Worm (Caenorhabditis elegans) whole organism, L3 larva: ENCODE data around the gene T06E8.8.

Experiments used
- R02D3.7 ChIP-seq: fragments of 150-350 bp; optimal IDR thresholded peaks from 2 replicates; lab custom pipeline; 2014; ENCODE audit warnings: missing biosample characterization, missing genetic modification characterization
- aly-2 ChIP-seq: fragments of 150-350 bp; optimal IDR thresholded peaks from 2 replicates; lab custom pipeline; 2014; ENCODE audit warnings: missing biosample characterization, missing genetic modification characterization
- ama-1 ChIP-seq: fragments of 150-350 bp; optimal IDR thresholded peaks from 2 replicates; lab custom pipeline; 2018
- ceh-16 ChIP-seq: sonication (generic microtip); optimal IDR thresholded peaks from 2 replicates; lab custom pipeline; 2017; ENCODE audit warnings: missing biosample characterization, missing genetic modification characterization
- ceh-28 ChIP-seq: fragments of 150-350 bp; optimal IDR thresholded peaks from 2 replicates; lab custom pipeline; 2014; ENCODE audit warnings: missing biosample characterization, missing genetic modification reagents, missing genetic modification characterization
- ceh-82 ChIP-seq: fragments of 150-350 bp; optimal IDR thresholded peaks from 2 replicates; lab custom pipeline; 2014; ENCODE audit warnings: missing biosample characterization, missing genetic modification characterization
- daf-12 ChIP-seq: fragments of 150-350 bp; optimal IDR thresholded peaks from 2 replicates; lab custom pipeline; 2014; ENCODE audit warnings: missing biosample characterization, missing genetic modification reagents, missing genetic modification characterization
- egl-27 ChIP-seq: sonication (generic microtip); optimal IDR thresholded peaks from 4 replicates; lab custom pipeline; 2017; ENCODE audit warnings: missing biosample characterization, missing genetic modification reagents, missing genetic modification characterization
- egl-5 ChIP-seq: fragments of 150-350 bp; optimal IDR thresholded peaks from 2 replicates; lab custom pipeline; 2017; ENCODE audit warnings: missing biosample characterization, missing genetic modification reagents, missing genetic modification characterization, inconsistent platforms
- elt-1 ChIP-seq: fragments of 150-350 bp; optimal IDR thresholded peaks from 2 replicates; lab custom pipeline; 2014; ENCODE audit warnings: missing biosample characterization, missing genetic modification characterization
- elt-2 ChIP-seq: sonication (generic microtip); optimal IDR thresholded peaks from 2 replicates; lab custom pipeline; 2016; ENCODE audit warnings: missing genetic modification reagents, mild to moderate bottlenecking, missing genetic modification characterization, missing compliant biosample characterization
- eor-1 ChIP-seq, 2 experiments: fragments of 150-350 bp; optimal IDR thresholded peaks; 2 replicates each; lab custom pipeline; 2014 to 2018; ENCODE audit warnings: missing biosample characterization in 2 of 2, missing genetic modification characterization in 2 of 2
- fkh-10 ChIP-seq: sonication (generic microtip); optimal IDR thresholded peaks from 2 replicates; lab custom pipeline; 2017; ENCODE audit warnings: missing biosample characterization, missing genetic modification reagents, missing genetic modification characterization
- fkh-2 ChIP-seq: fragments of 150-350 bp; optimal IDR thresholded peaks from 2 replicates; lab custom pipeline; 2014; ENCODE audit warnings: missing biosample characterization, missing genetic modification reagents, missing genetic modification characterization
- jun-1 ChIP-seq: fragments of 150-350 bp; optimal IDR thresholded peaks from 2 replicates; lab custom pipeline; 2014; ENCODE audit warnings: missing biosample characterization, missing genetic modification reagents, missing genetic modification characterization
- lin-15B ChIP-seq: fragments of 150-350 bp; optimal IDR thresholded peaks from 2 replicates; lab custom pipeline; 2014; ENCODE audit warnings: missing biosample characterization, missing genetic modification characterization
- lsy-12 ChIP-seq: sonication (generic microtip); optimal IDR thresholded peaks from 2 replicates; lab custom pipeline; 2016; ENCODE audit warnings: mild to moderate bottlenecking, missing genetic modification characterization, missing compliant biosample characterization
- mdl-1 ChIP-seq: fragments of 150-350 bp; optimal IDR thresholded peaks from 2 replicates; lab custom pipeline; 2014; ENCODE audit warnings: missing biosample characterization, missing genetic modification characterization
- nhr-11 ChIP-seq: fragments of 150-350 bp; optimal IDR thresholded peaks from 2 replicates; lab custom pipeline; 2014; ENCODE audit warnings: missing biosample characterization, missing genetic modification characterization
- nhr-12 ChIP-seq: fragments of 150-350 bp; optimal IDR thresholded peaks from 2 replicates; lab custom pipeline; 2014; ENCODE audit warnings: missing biosample characterization, missing genetic modification characterization
- nhr-23 ChIP-seq: fragments of 150-350 bp; optimal IDR thresholded peaks from 2 replicates; lab custom pipeline; 2014; ENCODE audit warnings: missing biosample characterization, missing genetic modification reagents, missing genetic modification characterization
- nhr-25 ChIP-seq: sonication (generic microtip); optimal IDR thresholded peaks from 2 replicates; lab custom pipeline; 2017; ENCODE audit warnings: missing biosample characterization, missing genetic modification characterization
- nhr-67 ChIP-seq: fragments of 150-350 bp; optimal IDR thresholded peaks from 2 replicates; lab custom pipeline; 2014; ENCODE audit warnings: missing biosample characterization, missing genetic modification characterization
- nhr-76 ChIP-seq: fragments of 150-350 bp; sonication (generic microtip); optimal IDR thresholded peaks from 5 replicates; lab custom pipeline; 2014; ENCODE audit warnings: missing biosample characterization, missing genetic modification characterization
- nhr-77 ChIP-seq: fragments of 150-350 bp; optimal IDR thresholded peaks from 2 replicates; lab custom pipeline; 2014; ENCODE audit warnings: missing biosample characterization, missing genetic modification characterization
- pha-4 ChIP-seq: fragments of 150-350 bp; optimal IDR thresholded peaks from 2 replicates; lab custom pipeline; 2014; ENCODE audit warnings: missing biosample characterization, missing genetic modification reagents, missing genetic modification characterization
- pqm-1 ChIP-seq: fragments of 150-350 bp; optimal IDR thresholded peaks from 2 replicates; lab custom pipeline; 2017; ENCODE audit warnings: missing biosample characterization, missing genetic modification characterization, inconsistent platforms
- sea-2 ChIP-seq: fragments of 150-350 bp; sonication (generic microtip); optimal IDR thresholded peaks from 4 replicates; lab custom pipeline; 2014; ENCODE audit warnings: missing biosample characterization, missing genetic modification reagents, missing genetic modification characterization
- snpc-4 ChIP-seq: fragments of 150-350 bp; optimal IDR thresholded peaks from 2 replicates; lab custom pipeline; 2014; ENCODE audit warnings: missing biosample characterization, missing genetic modification characterization
- unc-62 ChIP-seq: fragments of 150-350 bp; sonication (generic microtip); optimal IDR thresholded peaks from 4 replicates; lab custom pipeline; 2014; ENCODE audit warnings: missing biosample characterization, missing genetic modification reagents, missing genetic modification characterization
- ztf-11 ChIP-seq: fragments of 150-350 bp; optimal IDR thresholded peaks from 2 replicates; lab custom pipeline; 2014; ENCODE audit warnings: missing biosample characterization, missing genetic modification characterization
- ztf-4 ChIP-seq: fragments of 150-350 bp; optimal IDR thresholded peaks from 2 replicates; lab custom pipeline; 2014; ENCODE audit warnings: missing biosample characterization, missing genetic modification characterization

The T06E8.8 gene

ce11 chrV:10066769-10067168, 23.2 kb downstream of the T06E8.8 start, which contains the start of gene npr-39:
Gene npr-39, plus strand, starts transcription at chrV:10067069.
- TF ChIP-seq ceh-82 (tag; lab: Kevin White, UChicago), result no peak
- peak; percentile 43 for TF ChIP-seq nhr-76 (tag; lab: Kevin White, UChicago)

ce11 chrV:10070541-10070940, 27.0 kb downstream of the T06E8.8 start, which contains the start of gene nhr-192:
Gene nhr-192, minus strand, starts transcription at chrV:10070641.
- TF ChIP-seq nhr-67 (tag; lab: Kevin White, UChicago) (no peak), elt-2 (tag; lab: Kevin White, UChicago) (no peak), mdl-1 (tag; lab: Kevin White, UChicago) (no peak), R02D3.7 (no peak), lin-15B (tag; lab: Kevin White, UChicago) (no peak), ama-1 (lab: Kevin White, UChicago) (no peak), ztf-4 (tag; lab: Kevin White, UChicago) (no peak), unc-62 (GFP tag; lab: Kevin White, UChicago) (no peak), pha-4 (no peak), daf-12 (tag; lab: Kevin White, UChicago) (no peak), nhr-11 (tag; lab: Kevin White, UChicago) (no peak), nhr-25 (tag; lab: Kevin White, UChicago) (no peak), egl-27 (tag; lab: Kevin White, UChicago) (no peak), fkh-2 (no peak), nhr-23 (tag; lab: Kevin White, UChicago) (no peak), nhr-12 (tag; lab: Kevin White, UChicago) (no peak)

ce11 chrV:10072721-10073120, 29.2 kb downstream of the T06E8.8 start:
- TF ChIP-seq ceh-82 (tag; lab: Kevin White, UChicago) (no peak), aly-2 (no peak), daf-12 (tag; lab: Kevin White, UChicago) (no peak), pha-4 (no peak), pqm-1 (tag; lab: Kevin White, UChicago) (no peak), fkh-10 (GFP tag; lab: Kevin White, UChicago) (no peak), ztf-11 (tag; lab: Kevin White, UChicago) (no peak), lsy-12 (tag; lab: Kevin White, UChicago) (no peak), R02D3.7 (no peak), nhr-77 (no peak), ceh-16 (tag; lab: Kevin White, UChicago) (no peak), nhr-76 (tag; lab: Kevin White, UChicago) (no peak), jun-1 (tag; lab: Kevin White, UChicago) (no peak), ceh-28 (tag; lab: Kevin White, UChicago) (no peak), sea-2 (no peak), elt-1 (tag; lab: Kevin White, UChicago) (no peak), egl-27 (tag; lab: Kevin White, UChicago) (no peak), nhr-67 (tag; lab: Kevin White, UChicago) (no peak)
- TF ChIP-seq, all 47 proteins: peak for 0

ce11 chrV:10073793-10074192, 30.2 kb downstream of the T06E8.8 start, which contains the start of gene F57A8.6:
Gene F57A8.6, minus strand, starts transcription at chrV:10073893.
- peak; percentile 46 for TF ChIP-seq nhr-76 (tag; lab: Kevin White, UChicago)
- TF ChIP-seq nhr-23 (tag; lab: Kevin White, UChicago), result no peak

- TF ChIP-seq pha-4 (no peak), jun-1 (tag; lab: Kevin White, UChicago) (no peak), nhr-67 (tag; lab: Kevin White, UChicago) (no peak), nhr-76 (tag; lab: Kevin White, UChicago) (no peak), mdl-1 (tag; lab: Kevin White, UChicago) (no peak), snpc-4 (tag; lab: Kevin White, UChicago) (no peak), elt-2 (tag; lab: Kevin White, UChicago) (no peak), ama-1 (lab: Kevin White, UChicago) (no peak)
- TF ChIP-seq, all 47 proteins: peak for 0
Measured at ce11 chrV:10075441-10075840, 31.9 kb downstream of the T06E8.8 start, which contains the start of gene F57A8.7. Gene F57A8.7, plus strand, starts transcription at chrV:10075741.

ce11 chrV:10078244-10078643, 34.7 kb downstream of the T06E8.8 start, which contains the start of gene R04B5.1:
Gene R04B5.1, minus strand, starts transcription at chrV:10078344.
- no peak for TF ChIP-seq nhr-67 (tag; lab: Kevin White, UChicago)
- TF ChIP-seq eor-1 (tag; optimal IDR thresholded peaks at IDR 0.05; lab: Kevin White, UChicago), result no peak
- no peak for TF ChIP-seq egl-5
- no peak for TF ChIP-seq sea-2
